Comparison of ENCODE assay signal across 3 fruit fly cellular contexts in genomic region chr2L:1157679-1158518, dm6.
TF ChIP-seq lines count a peak whose summit lies in the region.

Gene capt, minus strand, starts transcription at chr2L:1158262.

TF ChIP-seq in whole organism, adult, 20 proteins besides CTCF, POLR2A, EP300 and RAD21 (continued from another document):
- TF ChIP-seq toe (GFP tag; optimal IDR thresholded peaks at IDR 0.05; lab: Kevin White, UChicago) (no peak), CG14711 (tag; optimal IDR thresholded peaks at IDR 0.05; lab: Kevin White, UChicago) (peak; percentile 19)

TF ChIP-seq in whole organism, embryonic, 481 proteins besides CTCF, POLR2A, EP300 and RAD21 (continued from another document and continues in another):
- TF ChIP-seq CG7745 (tag; optimal IDR thresholded peaks at IDR 0.05; lab: Kevin White, UChicago) = no peak
- TF ChIP-seq her (GFP tag; optimal IDR thresholded peaks at IDR 0.05; lab: Kevin White, UChicago) = peak; percentile 2
- TF ChIP-seq CG11093 (GFP tag; IDR thresholded peaks at IDR 0.05; lab: Robert Waterston, UW) = 0 out of 3 replicates have a peak, but pooled peaks have one; percentile 27
- peak; percentile 61; the same call in 1 of the 3 replicates for TF ChIP-seq dysf (GFP tag; IDR thresholded peaks at IDR 0.05; lab: Robert Waterston, UW)
- TF ChIP-seq Rx (GFP tag; IDR thresholded peaks at IDR 0.05; lab: Robert Waterston, UW) = peak; percentile 25; the same call in 1 of the 2 replicates
- no peak for TF ChIP-seq Sox102F (GFP tag; optimal IDR thresholded peaks at IDR 0.05; lab: Kevin White, UChicago)
- TF ChIP-seq Ravus (GFP tag; IDR thresholded peaks at IDR 0.05; lab: Robert Waterston, UW) = no peak
- no peak for TF ChIP-seq CG30431 (GFP tag; optimal IDR thresholded peaks at IDR 0.05; lab: Kevin White, UChicago)
- TF ChIP-seq cg (GFP tag; optimal IDR thresholded peaks at IDR 0.05; lab: Kevin White, UChicago) = peak; percentile 91
- TF ChIP-seq bigmax (GFP tag; optimal IDR thresholded peaks at IDR 0.05; lab: Kevin White, UChicago) = peak; percentile 52
- TF ChIP-seq tgo (GFP tag; IDR thresholded peaks at IDR 0.05; lab: Robert Waterston, UW) = peak; percentile 51; the same call in 2 of the 3 replicates
- peak; percentile 10 for TF ChIP-seq Mad (GFP tag; optimal IDR thresholded peaks at IDR 0.05; lab: Kevin White, UChicago)
- TF ChIP-seq inv (GFP tag; IDR thresholded peaks at IDR 0.05; lab: Robert Waterston, UW; ENCODE audit: partially characterized antibody) = no peak
- no peak for TF ChIP-seq danr (GFP tag; IDR thresholded peaks at IDR 0.05; lab: Robert Waterston, UW)
- TF ChIP-seq Xrp1 (GFP tag; IDR thresholded peaks at IDR 0.05; lab: Robert Waterston, UW) = peak; percentile 18; the same call in 1 of the 2 replicates
- TF ChIP-seq CG17361 (GFP tag; IDR thresholded peaks at IDR 0.05; lab: Robert Waterston, UW) = peak; percentile 58; the same call in 2 of the 3 replicates
- no peak for TF ChIP-seq CG1832 (GFP tag; optimal IDR thresholded peaks at IDR 0.05; lab: Kevin White, UChicago)
- peak; percentile 68 for TF ChIP-seq CG6689 (GFP tag; IDR thresholded peaks at IDR 0.05; lab: Robert Waterston, UW)
- peak; percentile 22 for TF ChIP-seq Fer3 (tag; optimal IDR thresholded peaks at IDR 0.05; lab: Kevin White, UChicago)
- TF ChIP-seq CG8924 (tag; optimal IDR thresholded peaks at IDR 0.05; lab: Kevin White, UChicago) = peak; percentile 35
- TF ChIP-seq prd (optimal IDR thresholded peaks at IDR 0.05; lab: Kevin White, UChicago) = no peak
- peak; percentile 56; the same call in 2 of the 3 replicates for TF ChIP-seq prd (GFP tag; IDR thresholded peaks at IDR 0.05; lab: Robert Waterston, UW)
- peak; percentile 21 for TF ChIP-seq CG4424 (GFP tag; optimal IDR thresholded peaks at IDR 0.05; lab: Kevin White, UChicago)
- peak; percentile 75; the same call in 2 of the 3 replicates for TF ChIP-seq jigr1 (GFP tag; IDR thresholded peaks at IDR 0.05; lab: Robert Waterston, UW)
- no peak for TF ChIP-seq NK7.1 (GFP tag; optimal IDR thresholded peaks at IDR 0.05; lab: Kevin White, UChicago)
- TF ChIP-seq CG4360 (GFP tag; IDR thresholded peaks at IDR 0.05; lab: Robert Waterston, UW) = peak; percentile 88
- peak; percentile 42; the same call in 1 of the 2 replicates for TF ChIP-seq Bgb (GFP tag; IDR thresholded peaks at IDR 0.05; lab: Robert Waterston, UW; ENCODE audit: partially characterized antibody)
- TF ChIP-seq Abd-B (GFP tag; optimal IDR thresholded peaks at IDR 0.05; lab: Kevin White, UChicago) = peak; percentile 46
- TF ChIP-seq gce (GFP tag; IDR thresholded peaks at IDR 0.05; lab: Robert Waterston, UW) = no peak
- peak; percentile 89 for TF ChIP-seq CG10959 (GFP tag; IDR thresholded peaks at IDR 0.05; lab: Robert Waterston, UW)
- peak; percentile 21 for TF ChIP-seq CG10267 (tag; optimal IDR thresholded peaks at IDR 0.05; lab: Kevin White, UChicago)
- no peak for TF ChIP-seq croc (GFP tag; conservative IDR thresholded peaks at IDR 0.05; lab: Robert Waterston, UW)
- TF ChIP-seq pita (GFP tag; optimal IDR thresholded peaks at IDR 0.05; lab: Kevin White, UChicago) = no peak
- peak in 1 of 2 experiments; percentile 38 for TF ChIP-seq chif (GFP tag; optimal IDR thresholded peaks at IDR 0.05; lab: Kevin White, UChicago)
- TF ChIP-seq row (GFP tag; IDR thresholded peaks at IDR 0.05; lab: Robert Waterston, UW) = peak; percentile 94
- TF ChIP-seq CG7357 (GFP tag; IDR thresholded peaks at IDR 0.05; lab: Robert Waterston, UW) = no peak
- peak; percentile 24 for TF ChIP-seq CG2712 (tag; optimal IDR thresholded peaks at IDR 0.05; lab: Kevin White, UChicago)
- TF ChIP-seq Ptx1 (GFP tag; IDR thresholded peaks at IDR 0.05; lab: Robert Waterston, UW) = 0 out of 2 replicates have a peak, but pooled peaks have one; percentile 29
- no peak for TF ChIP-seq CG8290 (GFP tag; optimal IDR thresholded peaks at IDR 0.05; lab: Kevin White, UChicago)
- TF ChIP-seq CG8290 (tag; optimal IDR thresholded peaks at IDR 0.05; lab: Kevin White, UChicago) = no peak
- TF ChIP-seq CG17829 (tag; optimal IDR thresholded peaks at IDR 0.05; lab: Kevin White, UChicago) = peak; percentile 18
- TF ChIP-seq E2f2 (GFP tag; IDR thresholded peaks at IDR 0.05; lab: Robert Waterston, UW) = no peak
- peak; percentile 45 for TF ChIP-seq CG9817 (tag; optimal IDR thresholded peaks at IDR 0.05; lab: Kevin White, UChicago)
- no peak for TF ChIP-seq ken (GFP tag; IDR thresholded peaks at IDR 0.05; lab: Robert Waterston, UW)
- TF ChIP-seq Aef1 (GFP tag; IDR thresholded peaks at IDR 0.05; lab: Robert Waterston, UW) = peak; percentile 42; the same call in 1 of the 3 replicates
- no peak for TF ChIP-seq mirr (GFP tag; optimal IDR thresholded peaks at IDR 0.05; lab: Kevin White, UChicago)
- TF ChIP-seq pnt (GFP tag; optimal IDR thresholded peaks at IDR 0.05; lab: Kevin White, UChicago) = no peak
- TF ChIP-seq seq (GFP tag; IDR thresholded peaks at IDR 0.05; lab: Robert Waterston, UW) = no peak
- TF ChIP-seq CG15696 (tag; optimal IDR thresholded peaks at IDR 0.05; lab: Kevin White, UChicago) = peak; percentile 24
- TF ChIP-seq CG5953 (GFP tag; IDR thresholded peaks at IDR 0.05; lab: Robert Waterston, UW) = no peak
- TF ChIP-seq bab2 (GFP tag; optimal IDR thresholded peaks at IDR 0.05; lab: Kevin White, UChicago) = peak; percentile 40
- peak; percentile 16 for TF ChIP-seq CG4820 (GFP tag; optimal IDR thresholded peaks at IDR 0.05; lab: Kevin White, UChicago)
- TF ChIP-seq phol (tag; optimal IDR thresholded peaks at IDR 0.05; lab: Kevin White, UChicago) = peak; percentile 23
- TF ChIP-seq maf-S (GFP tag; optimal IDR thresholded peaks at IDR 0.05; lab: Kevin White, UChicago) = no peak
- peak; percentile 3 for TF ChIP-seq gro (GFP tag; optimal IDR thresholded peaks at IDR 0.05; lab: Kevin White, UChicago)
- peak; percentile 54 for TF ChIP-seq CG18599 (GFP tag; optimal IDR thresholded peaks at IDR 0.05; lab: Kevin White, UChicago)
- TF ChIP-seq ro (GFP tag; IDR thresholded peaks at IDR 0.05; lab: Robert Waterston, UW) = no peak
- peak; percentile 56 for TF ChIP-seq CoRest (tag; optimal IDR thresholded peaks at IDR 0.05; lab: Kevin White, UChicago)
- peak; percentile 25; the same call in 1 of the 2 replicates for TF ChIP-seq bbx (GFP tag; IDR thresholded peaks at IDR 0.05; lab: Robert Waterston, UW; ENCODE audit: partially characterized antibody)
- TF ChIP-seq CG13424 (tag; optimal IDR thresholded peaks at IDR 0.05; lab: Kevin White, UChicago) = peak; percentile 45
- TF ChIP-seq sisA (GFP tag; IDR thresholded peaks at IDR 0.05; lab: Robert Waterston, UW) = peak; percentile 21; the same call in 1 of the 2 replicates
- TF ChIP-seq vvl (GFP tag; IDR thresholded peaks at IDR 0.05; lab: Robert Waterston, UW) = peak; percentile 27; the same call in 1 of the 2 replicates
- no peak for TF ChIP-seq CG11085 (GFP tag; IDR thresholded peaks at IDR 0.05; lab: Robert Waterston, UW)

TF ChIP-seq in whole organism, prepupa, 60 proteins besides CTCF, POLR2A, EP300 and RAD21 (continued from another document):
- TF ChIP-seq CG8319 (GFP tag; optimal IDR thresholded peaks at IDR 0.05; lab: Kevin White, UChicago) (no peak), Met (GFP tag; optimal IDR thresholded peaks at IDR 0.05; lab: Kevin White, UChicago) (peak; percentile 59), svp (GFP tag; lab: Kevin White, UChicago) (peak; percentile 74), Smox (GFP tag; optimal IDR thresholded peaks at IDR 0.05; lab: Kevin White, UChicago) (no peak), Eip78C (GFP tag; lab: Kevin White, UChicago) (peak; percentile 66), Eip93F (GFP tag; optimal IDR thresholded peaks at IDR 0.05; lab: Kevin White, UChicago) (no peak), cyc (GFP tag; optimal IDR thresholded peaks at IDR 0.05; lab: Kevin White, UChicago) (peak; percentile 54), CG4318 (GFP tag; optimal IDR thresholded peaks at IDR 0.05; lab: Kevin White, UChicago) (no peak), pdm3 (GFP tag; optimal IDR thresholded peaks at IDR 0.05; lab: Kevin White, UChicago) (no peak), salr (GFP tag; optimal IDR thresholded peaks at IDR 0.05; lab: Kevin White, UChicago) (no peak), esn (GFP tag; optimal IDR thresholded peaks at IDR 0.05; lab: Kevin White, UChicago) (peak; percentile 30), CG10669 (GFP tag; optimal IDR thresholded peaks at IDR 0.05; lab: Kevin White, UChicago) (no peak), CG32006 (GFP tag; optimal IDR thresholded peaks at IDR 0.05; lab: Kevin White, UChicago) (no peak), fd59A (GFP tag; optimal IDR thresholded peaks at IDR 0.05; lab: Kevin White, UChicago) (no peak), topi (GFP tag; optimal IDR thresholded peaks at IDR 0.05; lab: Kevin White, UChicago) (peak; percentile 27), fd85E (GFP tag; optimal IDR thresholded peaks at IDR 0.05; lab: Kevin White, UChicago) (no peak), dsx (GFP tag; optimal IDR thresholded peaks at IDR 0.05; lab: Kevin White, UChicago; ENCODE audit: poor library complexity, severe bottlenecking) (no peak), CG3919 (GFP tag; optimal IDR thresholded peaks at IDR 0.05; lab: Kevin White, UChicago) (no peak), CG16779 (tag; optimal IDR thresholded peaks at IDR 0.05; lab: Kevin White, UChicago) (no peak), Hr38 (GFP tag; optimal IDR thresholded peaks at IDR 0.05; lab: Kevin White, UChicago) (no peak), CG6276 (GFP tag; optimal IDR thresholded peaks at IDR 0.05; lab: Kevin White, UChicago) (no peak), Hr4 (GFP tag; optimal IDR thresholded peaks at IDR 0.05; lab: Kevin White, UChicago) (no peak), CG1621 (tag; optimal IDR thresholded peaks at IDR 0.05; lab: Kevin White, UChicago) (no peak), CG11294 (GFP tag; IDR thresholded peaks at IDR 0.05; lab: Robert Waterston, UW) (no peak), CG31627 (GFP tag; optimal IDR thresholded peaks at IDR 0.05; lab: Kevin White, UChicago) (peak; percentile 65), Ets21C (GFP tag; optimal IDR thresholded peaks at IDR 0.05; lab: Kevin White, UChicago) (no peak), CG11762 (GFP tag; optimal IDR thresholded peaks at IDR 0.05; lab: Kevin White, UChicago; ENCODE audit: insufficient read depth) (no peak), achi (GFP tag; optimal IDR thresholded peaks at IDR 0.05; lab: Kevin White, UChicago) (no peak), ss (GFP tag; optimal IDR thresholded peaks at IDR 0.05; lab: Kevin White, UChicago) (peak; percentile 33 to 50), fkh (GFP tag; optimal IDR thresholded peaks at IDR 0.05; lab: Kevin White, UChicago) (peak; percentile 30), CG9139 (GFP tag; optimal IDR thresholded peaks at IDR 0.05; lab: Kevin White, UChicago) (no peak), CG6854 (GFP tag; optimal IDR thresholded peaks at IDR 0.05; lab: Kevin White, UChicago) (no peak), CG8632 (GFP tag; optimal IDR thresholded peaks at IDR 0.05; lab: Kevin White, UChicago) (no peak), CG3032 (tag; optimal IDR thresholded peaks at IDR 0.05; lab: Kevin White, UChicago) (peak; percentile 51), Sox102F (GFP tag; optimal IDR thresholded peaks at IDR 0.05; lab: Kevin White, UChicago) (peak; percentile 31), dac (GFP tag; optimal IDR thresholded peaks at IDR 0.05; lab: Kevin White, UChicago) (no peak), eg (GFP tag; IDR thresholded peaks at IDR 0.05; lab: Robert Waterston, UW) (peak; percentile 55; the same call in 1 of the 3 replicates), acj6 (GFP tag; optimal IDR thresholded peaks at IDR 0.05; lab: Kevin White, UChicago) (no peak), CG11902 (GFP tag; optimal IDR thresholded peaks at IDR 0.05; lab: Kevin White, UChicago) (peak; percentile 7), spab (GFP tag; optimal IDR thresholded peaks at IDR 0.05; lab: Kevin White, UChicago) (no peak), Eip75B (GFP tag; optimal IDR thresholded peaks at IDR 0.05; lab: Kevin White, UChicago) (no peak)
